Fruit fly (Drosophila melanogaster) whole organism, wandering third instar larva: Measurements from ENCODE around the gene CG3223.

Experiments
- CG9705 ChIP-seq: fragments of 200-800 bp; sonication (Bioruptor generic); optimal IDR thresholded peaks from 2 replicates; lab custom pipeline; 2018; ENCODE audit warnings: missing biosample characterization, mild to moderate bottlenecking, missing genetic modification characterization
- GATAd ChIP-seq: sonication (Bioruptor generic); optimal IDR thresholded peaks from 2 replicates; lab custom pipeline; 2016; ENCODE audit warnings: missing biosample characterization, missing genetic modification characterization
- Hr78 ChIP-seq: fragments of >200 bp; optimal IDR thresholded peaks from 2 replicates; lab custom pipeline; 2017; ENCODE audit warnings: missing biosample characterization, missing genetic modification characterization
- Myc ChIP-seq: fragments of >200 bp; optimal IDR thresholded peaks from 2 replicates; lab custom pipeline; 2017
- N ChIP-seq: fragments of >200 bp; optimal IDR thresholded peaks from 2 replicates; lab custom pipeline; 2018; ENCODE audit warnings: missing biosample characterization, missing external identifiers, missing genetic modification characterization
- Vsx2 ChIP-seq: fragments of 200-300, 225-300 bp; sonication (Bioruptor generic); optimal IDR thresholded peaks from 2 replicates; lab custom pipeline; 2018; ENCODE audit warnings: missing biosample characterization, missing genetic modification characterization; ENCODE audit not compliant: partially characterized antibody
- psq ChIP-seq: fragments of 200-800 bp; sonication (Bioruptor generic); optimal IDR thresholded peaks from 3 replicates; lab custom pipeline; 2017; ENCODE audit warnings: missing biosample characterization, mild to moderate bottlenecking, missing genetic modification characterization, moderate library complexity
- usp ChIP-seq: fragments of >200 bp; optimal IDR thresholded peaks from 2 replicates; lab custom pipeline; 2017; ENCODE audit warnings: missing biosample characterization, missing genetic modification characterization

- no peak for TF ChIP-seq usp
- TF ChIP-seq N (GFP tag; lab: Kevin White, UChicago): no peak
- no peak for TF ChIP-seq Myc (lab: Kevin White, UChicago)
- TF ChIP-seq GATAd (GFP tag; lab: Kevin White, UChicago): no peak
- TF ChIP-seq CG9705 (GFP tag; lab: Kevin White, UChicago): no peak
- TF ChIP-seq psq: no peak
- TF ChIP-seq Hr78 (GFP tag; lab: Kevin White, UChicago): no peak
- peak; percentile 62 for TF ChIP-seq Vsx2
Observed at dm6 chr3R:7966544-7967264, 42.5 kb upstream of the CG3223 start.
